Worm (Caenorhabditis elegans) whole organism, young adult: ENCODE data around the gene C54G7.1.

Experiments
- B0336.3 ChIP-seq: fragments of 200-800 bp; sonication (Bioruptor generic); IDR thresholded peaks from 2 replicates; pipeline ENCODE4 v1.3.6; 2022; ENCODE audit warnings: missing genetic modification characterization, missing compliant biosample characterization
- F37B4.10 ChIP-seq: fragments of 200-800 bp; sonication (Bioruptor generic); IDR thresholded peaks from 2 replicates; pipeline ENCODE4 v1.3.6; 2022; ENCODE audit warnings: missing genetic modification characterization, missing compliant biosample characterization
- F55B11.4 ChIP-seq: sonication (generic microtip); optimal IDR thresholded peaks from 2 replicates; lab custom pipeline; 2016; ENCODE audit warnings: missing compliant biosample characterization, missing genetic modification characterization, borderline replicate concordance; ENCODE audit not compliant: insufficient read depth
- F57C9.4 ChIP-seq: sonication (generic microtip); optimal IDR thresholded peaks from 2 replicates; lab custom pipeline; 2017; ENCODE audit warnings: mild to moderate bottlenecking, missing genetic modification characterization, missing compliant biosample characterization
- K12H6.12 ChIP-seq: fragments of 200-800 bp; sonication (Bioruptor generic); optimal IDR thresholded peaks from 2 replicates; lab custom pipeline; 2018; ENCODE audit warnings: mild to moderate bottlenecking, missing genetic modification characterization, missing compliant biosample characterization
- T07F8.4 ChIP-seq: sonication (generic microtip); optimal IDR thresholded peaks from 2 replicates; lab custom pipeline; 2016; ENCODE audit warnings: mild to moderate bottlenecking, missing genetic modification characterization, moderate library complexity, missing compliant biosample characterization
- Y56A3A.18 ChIP-seq: fragments of 200-800 bp; sonication (Bioruptor generic); IDR thresholded peaks from 2 replicates; pipeline ENCODE4 v1.3.6; 2022; ENCODE audit warnings: missing genetic modification reagents, missing genetic modification characterization, missing compliant biosample characterization
- Y67H2A.10 ChIP-seq: fragments of 200-800 bp; sonication (Bioruptor generic); conservative IDR thresholded peaks from 2 replicates; pipeline ENCODE4 v1.3.6; 2022; ENCODE audit warnings: missing genetic modification reagents, missing genetic modification characterization, missing compliant biosample characterization
- ZK185.1 ChIP-seq: sonication (generic microtip); optimal IDR thresholded peaks from 2 replicates; lab custom pipeline; 2016; ENCODE audit warnings: mild to moderate bottlenecking, missing genetic modification characterization, missing compliant biosample characterization; ENCODE audit not compliant: poor library complexity, severe bottlenecking
- athp-1 ChIP-seq: sonication (generic microtip); optimal IDR thresholded peaks from 2 replicates; lab custom pipeline; 2017; ENCODE audit warnings: mild to moderate bottlenecking, missing genetic modification characterization, missing compliant biosample characterization
- attf-3 ChIP-seq: fragments of 200-800 bp; sonication (Bioruptor generic); conservative IDR thresholded peaks from 2 replicates; pipeline ENCODE4 v1.3.6; 2022; ENCODE audit warnings: missing genetic modification reagents, missing genetic modification characterization, missing compliant biosample characterization
- bed-1 ChIP-seq: fragments of 200-800 bp; sonication (Bioruptor generic); IDR thresholded peaks from 2 replicates; pipeline ENCODE4 v1.3.6; 2022; ENCODE audit warnings: missing genetic modification reagents, missing genetic modification characterization, missing compliant biosample characterization
- ccch-3 ChIP-seq: fragments of 200-800 bp; sonication (Bioruptor generic); optimal IDR thresholded peaks from 2 replicates; lab custom pipeline; 2018; ENCODE audit warnings: mild to moderate bottlenecking, missing genetic modification characterization, missing compliant biosample characterization
- cebp-1 ChIP-seq, 2 experiments: fragments of 200-800 bp in 1 of 2; sonication (Bioruptor generic) in 1 of 2; sonication (generic microtip) in 1 of 2; IDR thresholded peaks in 1 of 2; optimal IDR thresholded peaks in 1 of 2; 2 replicates each; pipeline versions ENCODE4 v1.3.6 to Lab custom; 2017 to 2022; ENCODE audit warnings: missing compliant biosample characterization in 2 of 2, missing genetic modification characterization in 2 of 2, mild to moderate bottlenecking in 1 of 2, missing genetic modification reagents in 1 of 2, moderate library complexity in 1 of 2
- ceh-91 ChIP-seq: fragments of 200-800 bp; sonication (Bioruptor generic); IDR thresholded peaks from 2 replicates; pipeline ENCODE4 v1.3.6; 2022; ENCODE audit warnings: missing genetic modification reagents, missing genetic modification characterization, missing compliant biosample characterization
- egl-18 ChIP-seq: fragments of 200-800 bp; sonication (Bioruptor generic); IDR thresholded peaks from 2 replicates; pipeline ENCODE4 v1.3.6; 2022; ENCODE audit warnings: missing genetic modification reagents, missing genetic modification characterization, missing compliant biosample characterization
- egrh-3 ChIP-seq: fragments of 200-800 bp; sonication (Bioruptor generic); IDR thresholded peaks from 2 replicates; pipeline ENCODE4 v1.3.6; 2022; ENCODE audit warnings: missing genetic modification reagents, missing genetic modification characterization, missing compliant biosample characterization
- ekl-4 ChIP-seq: fragments of 200-800 bp; sonication (Bioruptor generic); IDR thresholded peaks from 2 replicates; pipeline ENCODE4 v1.3.6; 2022; ENCODE audit warnings: missing genetic modification reagents, missing genetic modification characterization, missing compliant biosample characterization
- him-1 ChIP-seq: sonication (generic microtip); optimal IDR thresholded peaks from 2 replicates; lab custom pipeline; 2016; ENCODE audit warnings: missing genotype, missing genetic modification reagents, missing genetic modification characterization, missing compliant biosample characterization
- hlh-12 ChIP-seq: sonication (generic microtip); optimal IDR thresholded peaks from 2 replicates; lab custom pipeline; 2016; ENCODE audit warnings: missing genetic modification characterization, missing compliant biosample characterization
- hsf-1 ChIP-seq: fragments of 200-800 bp; sonication (Bioruptor generic); IDR thresholded peaks from 2 replicates; pipeline ENCODE4 v1.3.6; 2022; ENCODE audit warnings: missing genetic modification reagents, missing genetic modification characterization, missing compliant biosample characterization
- lin-35 ChIP-seq, 3 experiments: fragments of 150-350 bp in 2 of 3; sonication (generic microtip) in 1 of 3; optimal IDR thresholded peaks; 2 replicates each; lab custom pipeline; 2014 to 2018; ENCODE audit warnings: missing biosample characterization in 3 of 3, missing genetic modification characterization in 3 of 3, missing genetic modification reagents in 3 of 3
- lsl-1 ChIP-seq: fragments of 200-800 bp; sonication (Bioruptor generic); optimal IDR thresholded peaks from 2 replicates; lab custom pipeline; 2018; ENCODE audit warnings: mild to moderate bottlenecking, missing genetic modification characterization, moderate library complexity, missing compliant biosample characterization
- lsy-27 ChIP-seq: sonication (generic microtip); optimal IDR thresholded peaks from 2 replicates; lab custom pipeline; 2017; ENCODE audit warnings: missing genetic modification characterization, mild to moderate bottlenecking, missing compliant biosample characterization, antibody characterized with exemption, missing genotype, borderline replicate concordance; ENCODE audit not compliant: insufficient read depth
- madf-10 ChIP-seq: sonication (generic microtip); optimal IDR thresholded peaks from 2 replicates; lab custom pipeline; 2016; ENCODE audit warnings: mild to moderate bottlenecking, missing genetic modification characterization, missing compliant biosample characterization
- mcd-1 ChIP-seq: fragments of 200-800 bp; sonication (Bioruptor generic); IDR thresholded peaks from 2 replicates; pipeline ENCODE4 v1.3.6; 2022; ENCODE audit warnings: missing genetic modification reagents, missing genetic modification characterization, missing compliant biosample characterization
- mel-28 ChIP-seq: sonication (generic microtip); optimal IDR thresholded peaks from 2 replicates; lab custom pipeline; 2016; ENCODE audit warnings: borderline replicate concordance, mild to moderate bottlenecking, missing genetic modification characterization, missing compliant biosample characterization
- nfya-2 ChIP-seq: fragments of 200-800 bp; sonication (Bioruptor generic); IDR thresholded peaks from 2 replicates; pipeline ENCODE4 v1.3.6; 2022; ENCODE audit warnings: missing genetic modification reagents, missing genetic modification characterization, missing compliant biosample characterization
- nhr-27 ChIP-seq: fragments of 200-800 bp; sonication (Bioruptor generic); optimal IDR thresholded peaks from 2 replicates; lab custom pipeline; 2018; ENCODE audit warnings: mild to moderate bottlenecking, missing genetic modification characterization, moderate library complexity, missing compliant biosample characterization
- rpc-1 ChIP-seq, 2 experiments: fragments of 150-350 bp in 1 of 2; sonication (generic microtip) in 1 of 2; optimal IDR thresholded peaks; 2 replicates each; lab custom pipeline; 2014 to 2018; ENCODE audit warnings: missing biosample characterization in 1 of 2, missing genetic modification characterization in 1 of 2, missing genetic modification reagents in 1 of 2, missing genotype in 1 of 2
- sea-2 ChIP-seq: fragments of 200-800 bp; sonication (Bioruptor generic); IDR thresholded peaks from 2 replicates; pipeline ENCODE4 v1.3.6; 2022; ENCODE audit warnings: missing genetic modification characterization, missing compliant biosample characterization
- snpc-1.1 ChIP-seq: sonication (generic microtip); optimal IDR thresholded peaks from 2 replicates; lab custom pipeline; 2017; ENCODE audit warnings: missing genetic modification characterization, mild to moderate bottlenecking, missing compliant biosample characterization, antibody characterized with exemption, moderate library complexity, missing genotype, missing genetic modification reagents; ENCODE audit not compliant: insufficient read depth
- somi-1 ChIP-seq: fragments of 200-800 bp; sonication (Bioruptor generic); optimal IDR thresholded peaks from 2 replicates; lab custom pipeline; 2018; ENCODE audit warnings: mild to moderate bottlenecking, missing genetic modification characterization, missing compliant biosample characterization
- tbp1 ChIP-seq: fragments of 200-800 bp; sonication (Bioruptor generic); optimal IDR thresholded peaks from 2 replicates; lab custom pipeline; 2018; ENCODE audit warnings: mild to moderate bottlenecking, missing genetic modification characterization, missing compliant biosample characterization
- xnd-1 ChIP-seq: sonication (generic microtip); optimal IDR thresholded peaks from 2 replicates; lab custom pipeline; 2016; ENCODE audit warnings: missing genotype, missing genetic modification reagents, missing genetic modification characterization, missing compliant biosample characterization
- ztf-6 ChIP-seq: fragments of 200-800 bp; sonication (Bioruptor generic); IDR thresholded peaks from 2 replicates; pipeline ENCODE4 v1.3.6; 2022; ENCODE audit warnings: missing genetic modification reagents, missing genetic modification characterization, missing compliant biosample characterization

Gene C54G7.1

ce11 chrX:5514346-5514745, 29.4 kb upstream of the C54G7.1 start:
- TF ChIP-seq sea-2 (no peak), cebp-1 (GFP tag; IDR thresholded peaks at IDR 0.05; lab: Robert Waterston, UW) (peak; percentile 32; the same call in 1 of the 2 replicates), cebp-1 (tag; optimal IDR thresholded peaks at IDR 0.05; lab: Kevin White, UChicago) (peak; percentile 72)
- TF ChIP-seq, all 124 proteins: peak for 1

DNA sequence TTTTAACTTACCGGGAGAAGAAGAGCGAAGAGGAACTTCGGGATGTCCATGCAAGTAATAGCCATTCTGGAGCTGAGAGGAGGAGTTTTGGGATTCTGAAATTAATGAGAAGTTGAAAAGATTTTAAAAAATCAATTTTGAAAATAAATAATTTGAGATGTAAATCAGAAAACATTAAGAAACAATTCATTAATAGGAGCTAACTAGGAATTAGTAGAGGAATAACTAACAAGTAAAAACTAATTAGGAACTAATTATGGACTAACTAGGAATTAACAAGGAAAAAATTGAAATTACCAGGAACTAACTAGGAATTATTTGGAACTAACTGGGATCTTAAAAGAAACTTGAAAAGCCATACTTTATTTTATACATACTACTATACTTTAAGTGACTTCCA, 28.8 kb upstream of the C54G7.1 start, which contains the start of gene T23F2.4:
Gene T23F2.4, minus strand, starts transcription at position 101 of the 400 bp plus-strand sequence.
- TF ChIP-seq Y67H2A.10 (GFP tag; lab: Robert Waterston, UW) = no peak
- TF ChIP-seq hlh-12 = no peak
- TF ChIP-seq snpc-1.1 (tag; lab: Kevin White, UChicago) = no peak
- TF ChIP-seq rpc-1 (optimal IDR thresholded peaks at IDR 0.05; lab: Kevin White, UChicago) = no peak
- no peak for TF ChIP-seq rpc-1 (tag; optimal IDR thresholded peaks at IDR 0.05; lab: Kevin White, UChicago)
- no peak for TF ChIP-seq ccch-3 (GFP tag; lab: Kevin White, UChicago)
- TF ChIP-seq lsy-27 (tag; lab: Kevin White, UChicago) = no peak
- TF ChIP-seq egl-18 (GFP tag; lab: Robert Waterston, UW) = no peak
- no peak for TF ChIP-seq him-1 (tag; lab: Kevin White, UChicago)
- no peak for TF ChIP-seq F57C9.4 (tag; lab: Kevin White, UChicago)
- no peak for TF ChIP-seq ekl-4
- TF ChIP-seq ceh-91 (GFP tag; lab: Robert Waterston, UW) = no peak
- TF ChIP-seq lsl-1 (GFP tag; lab: Kevin White, UChicago) = no peak
- no peak for TF ChIP-seq ZK185.1

ce11 chrX:5515459-5515858, 28.3 kb upstream of the C54G7.1 start:
- TF ChIP-seq mcd-1 (GFP tag; lab: Robert Waterston, UW) (no peak), hsf-1 (no peak), athp-1 (tag; lab: Kevin White, UChicago) (no peak), tbp1 (GFP tag; lab: Kevin White, UChicago) (no peak), K12H6.12 (tag; lab: Kevin White, UChicago) (no peak), mel-28 (tag; lab: Kevin White, UChicago) (no peak), Y56A3A.18 (no peak), B0336.3 (GFP tag; lab: Robert Waterston, UW) (no peak), bed-1 (GFP tag; lab: Robert Waterston, UW) (no peak), attf-3 (GFP tag; lab: Robert Waterston, UW) (no peak), T07F8.4 (tag; lab: Kevin White, UChicago) (no peak), nhr-27 (tag; lab: Kevin White, UChicago) (no peak), somi-1 (no peak), ztf-6 (GFP tag; lab: Robert Waterston, UW) (no peak), xnd-1 (tag; lab: Kevin White, UChicago) (no peak), nfya-2 (GFP tag; lab: Robert Waterston, UW) (no peak), F37B4.10 (GFP tag; lab: Robert Waterston, UW) (no peak), lsy-27 (tag; lab: Kevin White, UChicago) (no peak)

ce11 chrX:5516365-5516764, 27.4 kb upstream of the C54G7.1 start:
- TF ChIP-seq egrh-3 (GFP tag; lab: Robert Waterston, UW) = no peak
- no peak for TF ChIP-seq lin-35 (GFP tag; optimal IDR thresholded peaks at IDR 0.05; lab: Kevin White, UChicago)
- no peak for TF ChIP-seq F55B11.4 (tag; lab: Kevin White, UChicago)
- TF ChIP-seq ztf-6 (GFP tag; lab: Robert Waterston, UW) = no peak
- TF ChIP-seq madf-10 (tag; lab: Kevin White, UChicago) = no peak
- no peak for TF ChIP-seq Y56A3A.18
- no peak for TF ChIP-seq rpc-1 (optimal IDR thresholded peaks at IDR 0.05; lab: Kevin White, UChicago)
- TF ChIP-seq rpc-1 (tag; optimal IDR thresholded peaks at IDR 0.05; lab: Kevin White, UChicago) = no peak
